Worm (Caenorhabditis elegans) whole organism, L1 larva: ENCODE measurements around the gene kars-1.

Experiments used
- ama-1 ChIP-seq: fragments of 150-350 bp; optimal IDR thresholded peaks from 2 replicates; lab custom pipeline; 2014
- blmp-1 ChIP-seq: fragments of 150-350 bp; optimal IDR thresholded peaks from 2 replicates; lab custom pipeline; 2014; ENCODE audit warnings: missing biosample characterization, missing genetic modification characterization
- ceh-8 ChIP-seq: fragments of 200-800 bp; sonication (Bioruptor generic); optimal IDR thresholded peaks from 2 replicates; lab custom pipeline; 2018; ENCODE audit warnings: mild to moderate bottlenecking, missing genetic modification characterization, moderate library complexity, missing compliant biosample characterization
- ceh-88 ChIP-seq: fragments of 200-800 bp; sonication (Bioruptor generic); IDR thresholded peaks from 2 replicates; pipeline ENCODE4 v1.3.6; 2022; ENCODE audit warnings: missing genetic modification characterization, missing compliant biosample characterization
- dsc-1 ChIP-seq: sonication (generic microtip); optimal IDR thresholded peaks from 2 replicates; lab custom pipeline; 2016; ENCODE audit warnings: mild to moderate bottlenecking, missing genetic modification characterization, missing compliant biosample characterization
- efl-1 ChIP-seq, 4 experiments: fragments of 150-350 bp; optimal IDR thresholded peaks in 3 of 4; peaks in 1 of 4; 1 replicate in 1 of 4; 2 replicates in 3 of 4; lab custom pipeline; 2014; ENCODE audit warnings: missing biosample characterization in 2 of 4, missing genetic modification characterization in 2 of 4, missing genetic modification reagents in 2 of 4
- efl-3 ChIP-seq: fragments of 200-800 bp; sonication (Bioruptor generic); optimal IDR thresholded peaks from 2 replicates; lab custom pipeline; 2018; ENCODE audit warnings: mild to moderate bottlenecking, missing genetic modification characterization, missing compliant biosample characterization
- fkh-4 ChIP-seq: sonication (generic microtip); optimal IDR thresholded peaks from 2 replicates; lab custom pipeline; 2016; ENCODE audit warnings: missing compliant biosample characterization, missing genetic modification characterization, borderline replicate concordance
- hlh-4 ChIP-seq: sonication (generic microtip); optimal IDR thresholded peaks from 2 replicates; lab custom pipeline; 2016; ENCODE audit warnings: mild to moderate bottlenecking, missing genetic modification characterization, missing compliant biosample characterization
- irx-1 ChIP-seq: sonication (generic microtip); optimal IDR thresholded peaks from 2 replicates; lab custom pipeline; 2016; ENCODE audit warnings: missing genetic modification characterization, missing compliant biosample characterization
- lsy-2 ChIP-seq, 2 experiments: fragments of 150-350 bp; optimal IDR thresholded peaks; 2 replicates each; lab custom pipeline; 2014; ENCODE audit warnings: missing biosample characterization in 2 of 2, missing genetic modification characterization in 2 of 2
- nhr-11 ChIP-seq: fragments of 150-350 bp; optimal IDR thresholded peaks from 2 replicates; lab custom pipeline; 2014; ENCODE audit warnings: missing biosample characterization, missing genetic modification characterization
- nhr-71 ChIP-seq: sonication (generic microtip); optimal IDR thresholded peaks from 2 replicates; lab custom pipeline; 2016; ENCODE audit warnings: mild to moderate bottlenecking, missing genetic modification characterization, moderate library complexity, missing compliant biosample characterization
- nhr-85 ChIP-seq: sonication (generic microtip); peaks from one replicate; lab custom pipeline; 2016; ENCODE audit warnings: missing genetic modification characterization, inconsistent platforms, missing compliant biosample characterization
- nhr-90 ChIP-seq: sonication (generic microtip); optimal IDR thresholded peaks from 2 replicates; lab custom pipeline; 2016; ENCODE audit warnings: mild to moderate bottlenecking, missing genetic modification characterization, missing compliant biosample characterization; ENCODE audit not compliant: poor library complexity
- pag-3 ChIP-seq: sonication (generic microtip); optimal IDR thresholded peaks from 2 replicates; lab custom pipeline; 2017; ENCODE audit warnings: missing genetic modification characterization, mild to moderate bottlenecking, missing compliant biosample characterization, antibody characterized with exemption, borderline replicate concordance; ENCODE audit not compliant: insufficient read depth
- pax-3 ChIP-seq: fragments of 200-800 bp; sonication (Bioruptor generic); optimal IDR thresholded peaks from 2 replicates; lab custom pipeline; 2018; ENCODE audit warnings: mild to moderate bottlenecking, missing genetic modification characterization, moderate library complexity, missing compliant biosample characterization
- snpc-4 ChIP-seq: fragments of 150-350 bp; optimal IDR thresholded peaks from 2 replicates; lab custom pipeline; 2014; ENCODE audit warnings: missing biosample characterization, missing genetic modification characterization
- snu-23 ChIP-seq: sonication (generic microtip); optimal IDR thresholded peaks from 2 replicates; lab custom pipeline; 2016; ENCODE audit warnings: missing genetic modification characterization, missing compliant biosample characterization
- unc-62 ChIP-seq: fragments of 150-350 bp; optimal IDR thresholded peaks from 2 replicates; lab custom pipeline; 2014; ENCODE audit warnings: missing biosample characterization, missing genetic modification reagents, missing genetic modification characterization
- unc-86 ChIP-seq: sonication (generic microtip); optimal IDR thresholded peaks from 2 replicates; lab custom pipeline; 2016; ENCODE audit warnings: missing genetic modification characterization, missing compliant biosample characterization
- unc-98 ChIP-seq: fragments of 200-800 bp; sonication (Bioruptor generic); IDR thresholded peaks from 2 replicates; pipeline ENCODE4 v1.3.6; 2022; ENCODE audit warnings: missing genetic modification characterization, missing compliant biosample characterization
- vab-15 ChIP-seq: sonication (generic microtip); optimal IDR thresholded peaks from 2 replicates; lab custom pipeline; 2017; ENCODE audit warnings: missing genotype, mild to moderate bottlenecking, missing genetic modification characterization, missing compliant biosample characterization
- zag-1 ChIP-seq: fragments of 150-350 bp; optimal IDR thresholded peaks from 2 replicates; lab custom pipeline; 2014; ENCODE audit warnings: missing biosample characterization, missing genetic modification characterization
- zip-4 ChIP-seq: fragments of 200-800 bp; sonication (Bioruptor generic); optimal IDR thresholded peaks from 2 replicates; lab custom pipeline; 2018; ENCODE audit warnings: mild to moderate bottlenecking, missing genetic modification characterization, moderate library complexity, missing compliant biosample characterization
- ztf-4 ChIP-seq: fragments of 150-350 bp; optimal IDR thresholded peaks from 2 replicates; lab custom pipeline; 2014; ENCODE audit warnings: missing biosample characterization, missing genetic modification characterization

The kars-1 gene

ce11 chrII:7102288-7102687, 30.1 kb upstream of the kars-1 start:
- no peak for TF ChIP-seq efl-3 (GFP tag; lab: Kevin White, UChicago)
- peak; percentile 17 for TF ChIP-seq blmp-1
- no peak for TF ChIP-seq ceh-8 (GFP tag; lab: Kevin White, UChicago)
- TF ChIP-seq nhr-71 (tag; lab: Kevin White, UChicago) = peak; percentile 21
- TF ChIP-seq ztf-4 (tag; lab: Kevin White, UChicago) = no peak
- TF ChIP-seq snu-23 = peak; percentile 22
- TF ChIP-seq dsc-1 (tag; lab: Kevin White, UChicago) = no peak
- TF ChIP-seq, all 84 proteins: peak for 3

- TF ChIP-seq lsy-2 (tag; optimal IDR thresholded peaks at IDR 0.05; lab: Kevin White, UChicago) (no peak), unc-62 (GFP tag; lab: Kevin White, UChicago) (no peak), nhr-71 (tag; lab: Kevin White, UChicago) (peak; percentile 10), unc-86 (tag; lab: Kevin White, UChicago) (no peak), zag-1 (tag; lab: Kevin White, UChicago) (no peak)
Observed at ce11 chrII:7100838-7101237, 28.6 kb upstream of the kars-1 start, which contains the start of gene mmaa-1. Gene mmaa-1, minus strand, starts transcription at chrII:7101165.

- TF ChIP-seq nhr-71 (tag; lab: Kevin White, UChicago) (peak; percentile 22), irx-1 (tag; lab: Kevin White, UChicago) (no peak), nhr-90 (tag; lab: Kevin White, UChicago) (peak; percentile 0)
- TF ChIP-seq, all 84 proteins: peak for 2
Observed at ce11 chrII:7099231-7099630, 27.0 kb upstream of the kars-1 start.

- no peak for TF ChIP-seq pax-3 (tag; lab: Kevin White, UChicago)
- TF ChIP-seq ztf-4 (tag; lab: Kevin White, UChicago) = no peak
- no peak for TF ChIP-seq unc-98 (GFP tag; lab: Robert Waterston, UW)
- no peak for TF ChIP-seq fkh-4 (tag; lab: Kevin White, UChicago)
Observed at ce11 chrII:7098578-7098977, 26.4 kb upstream of the kars-1 start, which contains the start of gene mct-5. Gene mct-5, minus strand, starts transcription at chrII:7098593.

DNA sequence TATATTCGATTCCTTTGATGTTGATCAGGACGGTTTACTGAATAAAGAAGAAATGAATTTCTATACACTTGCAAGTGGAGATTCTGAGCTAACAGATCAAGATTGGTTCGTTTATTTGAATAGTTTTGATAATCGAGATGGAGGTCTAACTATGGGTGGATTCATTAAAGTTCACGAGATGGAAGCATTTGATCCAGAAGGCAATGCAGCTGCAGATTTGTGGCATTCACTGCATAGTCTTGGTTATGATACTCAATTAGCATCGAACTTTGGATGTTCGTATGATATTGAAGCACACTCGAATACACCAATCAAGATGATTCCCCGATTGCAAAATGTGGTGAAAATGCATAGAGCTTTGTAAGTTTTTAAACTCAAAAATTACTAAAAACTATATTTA, 23.8 kb upstream of the kars-1 start:
- TF ChIP-seq efl-1 (optimal IDR thresholded peaks at IDR 0.05; lab: Kevin White, UChicago) (no peak), efl-1 (GFP tag; optimal IDR thresholded peaks at IDR 0.05 in 1 of 2; lab: Kevin White, UChicago) (peak in 1 of 2 experiments; percentile 67), snpc-4 (tag; lab: Kevin White, UChicago) (no peak)

ce11 chrII:7093339-7093821, 21.2 kb upstream of the kars-1 start, which contains the start of gene T02G5.3:
Gene T02G5.3, plus strand, starts transcription at chrII:7093389.
- TF ChIP-seq nhr-11 (no peak), pag-3 (tag; lab: Kevin White, UChicago) (no peak), hlh-4 (tag; lab: Kevin White, UChicago) (no peak), zip-4 (GFP tag; lab: Kevin White, UChicago) (no peak), unc-62 (GFP tag; lab: Kevin White, UChicago) (no peak), nhr-85 (tag; lab: Kevin White, UChicago) (peak; percentile 60), ceh-88 (GFP tag; lab: Robert Waterston, UW) (no peak), snpc-4 (tag; lab: Kevin White, UChicago) (no peak)

DNA sequence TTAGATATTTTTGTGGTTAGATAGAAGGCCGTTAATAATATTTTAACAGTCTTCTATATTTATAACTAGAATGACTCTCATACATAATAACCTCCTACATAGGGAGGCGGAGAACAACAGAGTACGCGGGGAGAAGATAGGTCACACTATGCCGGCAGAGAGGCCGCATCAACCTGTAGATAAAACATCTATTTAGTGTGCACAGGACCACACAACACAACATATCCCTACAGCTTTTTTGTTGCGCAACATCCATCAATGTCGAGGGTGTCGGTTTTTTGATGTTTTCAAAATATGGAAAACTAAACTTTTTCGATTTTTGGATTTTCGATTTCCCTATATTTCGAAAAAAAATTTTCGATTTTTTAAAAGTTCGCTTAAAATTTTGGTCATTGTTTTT, 18.6 kb upstream of the kars-1 start:
- no peak for TF ChIP-seq pag-3 (tag; lab: Kevin White, UChicago)
- no peak for TF ChIP-seq vab-15 (tag; lab: Kevin White, UChicago)
- TF ChIP-seq ama-1 (lab: Kevin White, UChicago) = no peak
- TF ChIP-seq efl-1 (optimal IDR thresholded peaks at IDR 0.05; lab: Kevin White, UChicago) = no peak
- TF ChIP-seq efl-1 (GFP tag; optimal IDR thresholded peaks at IDR 0.05 in 1 of 2; lab: Kevin White, UChicago) = peak in 1 of 2 experiments; percentile 2
